Fruit fly (Drosophila melanogaster) whole organism, embryonic: ENCODE measurements around the gene Neurl4.

Experiments
- Atf6 ChIP-seq: fragments of 200-800 bp; sonication (Bioruptor generic); IDR thresholded peaks from 2 replicates; pipeline ENCODE4 v1.3.6; 2022; ENCODE audit warnings: missing biosample characterization, missing genetic modification characterization
- B-H1 ChIP-seq: fragments of 200-800 bp; sonication (Bioruptor generic); IDR thresholded peaks from 3 replicates; pipeline ENCODE4 v1.3.6; 2022; ENCODE audit warnings: missing biosample characterization, missing genetic modification characterization
- CG10147 ChIP-seq: fragments of 200-800 bp; sonication (Bioruptor generic); optimal IDR thresholded peaks from 2 replicates; lab custom pipeline; 2019; ENCODE audit warnings: missing biosample characterization, mild to moderate bottlenecking, missing genetic modification characterization, moderate library complexity
- CG11247 ChIP-seq: fragments of 200-800 bp; sonication (Bioruptor generic); IDR thresholded peaks from 2 replicates; pipeline ENCODE4 v1.3.6; 2022; ENCODE audit warnings: missing biosample characterization, missing genetic modification characterization
- CG11398 ChIP-seq: fragments of 200-800 bp; sonication (Bioruptor generic); optimal IDR thresholded peaks from 2 replicates; lab custom pipeline; 2016; ENCODE audit warnings: missing biosample characterization, missing genetic modification characterization
- CG13296 ChIP-seq: fragments of 200-800 bp; sonication (Bioruptor generic); optimal IDR thresholded peaks from 3 replicates; lab custom pipeline; 2018; ENCODE audit warnings: missing biosample characterization, mild to moderate bottlenecking, missing genetic modification characterization
- CG13624 ChIP-seq: fragments of 200-800 bp; sonication (Bioruptor generic); optimal IDR thresholded peaks from 2 replicates; lab custom pipeline; 2016; ENCODE audit warnings: missing biosample characterization, missing genetic modification characterization
- CG15601 ChIP-seq: fragments of 200-800 bp; sonication (Bioruptor generic); optimal IDR thresholded peaks from 3 replicates; lab custom pipeline; 2019; ENCODE audit warnings: missing biosample characterization, mild to moderate bottlenecking, missing genetic modification characterization, moderate library complexity
- CG1602 ChIP-seq: fragments of 200-800 bp; sonication (Bioruptor generic); optimal IDR thresholded peaks from 3 replicates; lab custom pipeline; 2016; ENCODE audit warnings: missing biosample characterization, missing genetic modification characterization
- CG18619 ChIP-seq: fragments of 200-800 bp; sonication (Bioruptor generic); optimal IDR thresholded peaks from 3 replicates; lab custom pipeline; 2017; ENCODE audit warnings: missing biosample characterization, mild to moderate bottlenecking, missing genetic modification characterization
- CG3163 ChIP-seq: fragments of 200-800 bp; sonication (Bioruptor generic); optimal IDR thresholded peaks from 3 replicates; lab custom pipeline; 2016; ENCODE audit warnings: missing biosample characterization, missing genetic modification characterization
- CG34376 ChIP-seq: fragments of 200-800 bp; sonication (Bioruptor generic); optimal IDR thresholded peaks from 2 replicates; lab custom pipeline; 2018; ENCODE audit warnings: missing biosample characterization, mild to moderate bottlenecking, missing genetic modification characterization
- CG3847 ChIP-seq: fragments of 200-800 bp; sonication (Bioruptor generic); IDR thresholded peaks from 2 replicates; pipeline ENCODE4 v1.3.6; 2022; ENCODE audit warnings: missing biosample characterization, missing genetic modification characterization
- CG42726 ChIP-seq: fragments of 200-800 bp; sonication (Bioruptor generic); IDR thresholded peaks from 2 replicates; pipeline ENCODE4 v1.3.6; 2022; ENCODE audit warnings: missing biosample characterization, missing genetic modification characterization; ENCODE audit not compliant: partially characterized antibody
- CG4424 ChIP-seq: fragments of 200-800 bp; sonication (Bioruptor generic); optimal IDR thresholded peaks from 3 replicates; lab custom pipeline; 2016; ENCODE audit warnings: missing biosample characterization, missing genetic modification characterization
- CG7556 ChIP-seq: fragments of 200-800 bp; sonication (Bioruptor generic); optimal IDR thresholded peaks from 2 replicates; lab custom pipeline; 2017; ENCODE audit warnings: missing biosample characterization, mild to moderate bottlenecking, missing genetic modification characterization
- CG8281 ChIP-seq: fragments of 200-800 bp; sonication (Bioruptor generic); optimal IDR thresholded peaks from 2 replicates; lab custom pipeline; 2018; ENCODE audit warnings: missing biosample characterization, mild to moderate bottlenecking, missing genetic modification characterization, moderate library complexity
- CG9727 ChIP-seq: fragments of 200-800 bp; sonication (Bioruptor generic); optimal IDR thresholded peaks from 3 replicates; lab custom pipeline; 2017; ENCODE audit warnings: missing biosample characterization, mild to moderate bottlenecking, missing genetic modification characterization
- Ets97D ChIP-seq: fragments of 200-800 bp; sonication (Bioruptor generic); optimal IDR thresholded peaks from 3 replicates; lab custom pipeline; 2016; ENCODE audit warnings: missing biosample characterization, missing genetic modification characterization
- Fer2 ChIP-seq: fragments of 200-800 bp; sonication (Bioruptor generic); optimal IDR thresholded peaks from 2 replicates; lab custom pipeline; 2018; ENCODE audit warnings: missing biosample characterization, mild to moderate bottlenecking, missing genetic modification characterization, moderate library complexity
- HHEX ChIP-seq: fragments of 200-800 bp; sonication (Bioruptor generic); optimal IDR thresholded peaks from 3 replicates; lab custom pipeline; 2017; ENCODE audit warnings: missing biosample characterization, mild to moderate bottlenecking, missing genetic modification characterization, missing genetic modification reagents
- Hr78 ChIP-seq, 2 experiments: fragments of 200-800 bp in 1 of 2; fragments of >200 bp in 1 of 2; sonication (Bioruptor generic) in 1 of 2; optimal IDR thresholded peaks; 2 replicates each; lab custom pipeline; 2017 to 2019; ENCODE audit warnings: missing biosample characterization in 2 of 2, missing genetic modification characterization in 2 of 2, mild to moderate bottlenecking in 1 of 2, moderate library complexity in 1 of 2
- Jarid2 ChIP-seq: fragments of 200-800 bp; sonication (Bioruptor generic); optimal IDR thresholded peaks from 3 replicates; lab custom pipeline; 2017; ENCODE audit warnings: mild to moderate bottlenecking, missing biosample characterization, missing genetic modification reagents, missing genetic modification characterization
- Kr ChIP-seq: fragments of 200-800 bp; sonication (Bioruptor generic); optimal IDR thresholded peaks from 2 replicates; lab custom pipeline; 2017; ENCODE audit warnings: missing biosample characterization, mild to moderate bottlenecking, missing genetic modification characterization
- Lpt ChIP-seq: fragments of >200 bp; optimal IDR thresholded peaks from 2 replicates; lab custom pipeline; 2018; ENCODE audit warnings: missing biosample characterization, missing genetic modification characterization
- Med ChIP-seq: fragments of 200-800 bp; sonication (Bioruptor generic); peaks from one replicate; lab custom pipeline; 2016; ENCODE audit warnings: missing biosample characterization, missing genetic modification characterization, mild to moderate bottlenecking, inconsistent platforms, moderate library complexity
- Neu2 ChIP-seq: fragments of 200-800 bp; sonication (Bioruptor generic); optimal IDR thresholded peaks from 3 replicates; lab custom pipeline; 2016; ENCODE audit warnings: missing biosample characterization, missing genetic modification characterization, borderline replicate concordance
- Oaz ChIP-seq: fragments of 200-800 bp; sonication (Bioruptor generic); IDR thresholded peaks from 2 replicates; pipeline ENCODE4 v1.3.6; 2022; ENCODE audit warnings: missing biosample characterization, missing genetic modification characterization
- Ravus ChIP-seq: fragments of 200-800 bp; sonication (Bioruptor generic); IDR thresholded peaks from 2 replicates; pipeline ENCODE4 v1.3.6; 2022; ENCODE audit warnings: missing biosample characterization, missing genetic modification characterization
- Vsx1 ChIP-seq: fragments of 200-800 bp; sonication (Bioruptor generic); optimal IDR thresholded peaks from 2 replicates; lab custom pipeline; 2017; ENCODE audit warnings: missing biosample characterization, mild to moderate bottlenecking, missing genetic modification characterization, missing genetic modification reagents
- btn ChIP-seq: fragments of 200-800 bp; sonication (Bioruptor generic); optimal IDR thresholded peaks from 2 replicates; lab custom pipeline; 2016; ENCODE audit warnings: missing biosample characterization, missing genetic modification characterization
- grau ChIP-seq: fragments of 200-800 bp; optimal IDR thresholded peaks from 3 replicates; lab custom pipeline; 2019; ENCODE audit warnings: missing biosample characterization, mild to moderate bottlenecking, missing genetic modification characterization, moderate library complexity
- gt ChIP-seq: fragments of 200-800 bp; sonication (Bioruptor generic); IDR thresholded peaks from 2 replicates; pipeline ENCODE4 v1.3.6; 2022; ENCODE audit warnings: missing biosample characterization, missing genetic modification characterization
- nerfin-2 ChIP-seq: fragments of 200-800 bp; sonication (Bioruptor generic); IDR thresholded peaks from 2 replicates; pipeline ENCODE4 v1.3.6; 2022; ENCODE audit warnings: missing biosample characterization, missing genetic modification characterization; ENCODE audit not compliant: partially characterized antibody
- nmo ChIP-seq: fragments of 200-800 bp; sonication (Bioruptor generic); optimal IDR thresholded peaks from 2 replicates; lab custom pipeline; 2018; ENCODE audit warnings: missing biosample characterization, mild to moderate bottlenecking, missing genetic modification characterization, moderate library complexity
- onecut ChIP-seq: fragments of 200-800 bp; sonication (Bioruptor generic); IDR thresholded peaks from 2 replicates; pipeline ENCODE4 v1.3.6; 2022; ENCODE audit warnings: missing biosample characterization, missing genetic modification characterization
- p53 ChIP-seq: fragments of 200-800 bp; sonication (Bioruptor generic); optimal IDR thresholded peaks from 2 replicates; lab custom pipeline; 2016; ENCODE audit warnings: missing biosample characterization, missing genetic modification characterization
- prd ChIP-seq, 3 experiments: fragments of >200 bp in 2 of 3; fragments of 200-800 bp in 1 of 3; sonication (Bioruptor generic) in 1 of 3; optimal IDR thresholded peaks in 2 of 3; IDR thresholded peaks in 1 of 3; 2 replicates in 2 of 3; 3 replicates in 1 of 3; pipeline versions ENCODE4 v1.3.6 to Lab custom; 2017 to 2022; ENCODE audit warnings: missing biosample characterization in 1 of 3, missing genetic modification characterization in 1 of 3
- psq ChIP-seq: fragments of 200-800 bp; sonication (Bioruptor generic); optimal IDR thresholded peaks from 2 replicates; lab custom pipeline; 2017; ENCODE audit warnings: missing biosample characterization, missing genetic modification characterization
- row ChIP-seq: fragments of 200-800 bp; sonication (Bioruptor generic); IDR thresholded peaks from 3 replicates; pipeline ENCODE4 v1.3.6; 2022; ENCODE audit warnings: missing biosample characterization, missing genetic modification characterization
- seq ChIP-seq: fragments of 200-800 bp; sonication (Bioruptor generic); IDR thresholded peaks from 2 replicates; pipeline ENCODE4 v1.3.6; 2022; ENCODE audit warnings: missing biosample characterization, missing genetic modification characterization
- slp2 ChIP-seq: fragments of 200-800 bp; sonication (Bioruptor generic); optimal IDR thresholded peaks from 2 replicates; lab custom pipeline; 2016; ENCODE audit warnings: missing biosample characterization, missing genetic modification characterization
- sna ChIP-seq: fragments of 200-800 bp; sonication (Bioruptor generic); IDR thresholded peaks from 2 replicates; pipeline ENCODE4 v1.3.6; 2022; ENCODE audit warnings: missing biosample characterization, missing genetic modification characterization; ENCODE audit not compliant: partially characterized antibody
- sob ChIP-seq: fragments of 200-800 bp; sonication (Bioruptor generic); IDR thresholded peaks from 2 replicates; pipeline ENCODE4 v1.3.6; 2022; ENCODE audit warnings: missing biosample characterization, missing genetic modification characterization
- tin ChIP-seq: fragments of 200-800 bp; sonication (Bioruptor generic); optimal IDR thresholded peaks from 3 replicates; lab custom pipeline; 2016; ENCODE audit warnings: missing biosample characterization, missing genetic modification characterization
- tio ChIP-seq: fragments of 200-800 bp; sonication (Bioruptor generic); optimal IDR thresholded peaks from 2 replicates; lab custom pipeline; 2017; ENCODE audit warnings: missing biosample characterization, missing genetic modification characterization, inconsistent platforms
- unpg ChIP-seq: fragments of 200-800 bp; sonication (Bioruptor generic); optimal IDR thresholded peaks from 3 replicates; lab custom pipeline; 2018; ENCODE audit warnings: missing biosample characterization, mild to moderate bottlenecking, missing genetic modification characterization, moderate library complexity
- wor ChIP-seq: fragments of 200-800 bp; sonication (Bioruptor generic); IDR thresholded peaks from 2 replicates; pipeline ENCODE4 v1.3.6; 2022; ENCODE audit warnings: missing biosample characterization, missing genetic modification characterization
- zfh2 ChIP-seq: fragments of 200-800 bp; sonication (Bioruptor generic); optimal IDR thresholded peaks from 2 replicates; lab custom pipeline; 2016; ENCODE audit warnings: missing biosample characterization, missing genetic modification characterization

Neurl4 gene

DNA sequence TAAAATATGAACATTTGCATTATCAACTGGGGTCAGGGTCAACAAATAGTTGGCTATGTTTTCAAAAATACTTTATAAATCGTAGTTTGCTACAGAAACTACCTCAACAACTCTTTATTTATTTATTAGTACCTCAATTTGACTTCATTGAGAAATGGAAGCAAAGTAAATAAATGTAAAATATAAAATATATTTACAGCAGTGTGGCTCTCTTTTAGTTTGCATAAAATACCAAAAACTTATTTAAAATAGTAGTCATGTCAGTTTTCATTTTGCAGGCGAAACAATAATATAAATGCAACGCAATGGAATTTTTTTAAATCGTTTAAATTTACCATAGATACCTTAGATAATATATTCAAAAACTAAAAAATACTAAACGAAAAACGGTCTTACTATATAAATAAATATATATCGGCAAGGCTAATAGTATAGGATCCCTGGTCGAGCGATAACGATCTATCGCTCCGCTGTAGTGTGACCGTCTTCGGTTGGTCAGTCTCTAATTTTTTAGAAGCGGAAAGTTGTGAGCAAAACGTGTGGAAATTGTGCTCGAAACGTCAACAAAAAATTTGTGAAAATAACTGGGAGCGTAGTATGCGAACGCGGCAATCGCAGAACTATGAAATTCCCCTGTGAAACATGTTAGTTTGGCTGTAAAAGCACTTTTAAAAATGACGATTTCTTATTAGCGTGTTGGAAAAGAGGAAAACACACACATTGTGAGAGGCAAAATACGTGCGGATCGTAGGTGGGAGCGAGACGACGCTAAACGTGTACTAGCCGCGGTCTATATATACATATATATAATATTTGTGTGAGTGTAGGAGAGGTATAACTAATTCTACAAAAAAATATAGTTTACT, 47.8 kb downstream of the Neurl4 start, which contains the start of the genes Nprl3 and upSET:
TSS of gene Nprl3 (minus strand) at position 223 of the 866 bp plus-strand sequence.
TSS of gene upSET (plus strand) at position 470 of the 866 bp plus-strand sequence.
- TF ChIP-seq CG7556 (no peak), CG34376 (GFP tag; lab: Kevin White, UChicago) (no peak), CG9727 (peak; percentile 7), CG13624 (GFP tag; lab: Kevin White, UChicago) (no peak), Ravus (no peak), Med (GFP tag; lab: Kevin White, UChicago) (peak; percentile 81), psq (GFP tag; lab: Kevin White, UChicago) (no peak), Atf6 (no peak), unpg (GFP tag; lab: Kevin White, UChicago) (peak; percentile 6), CG15601 (tag; lab: Kevin White, UChicago) (peak; percentile 24), Hr78 (GFP tag; optimal IDR thresholded peaks at IDR 0.05; lab: Kevin White, UChicago) (peak in 1 of 2 experiments; percentile 2), row (GFP tag; lab: Robert Waterston, UW) (peak; percentile 54), Kr (GFP tag; lab: Kevin White, UChicago) (no peak), Oaz (GFP tag; lab: Robert Waterston, UW) (no peak), grau (tag; lab: Kevin White, UChicago) (peak; percentile 22), Lpt (no peak), gt (GFP tag; lab: Robert Waterston, UW) (no peak), HHEX (no peak), wor (GFP tag; lab: Robert Waterston, UW) (no peak), sna (GFP tag; lab: Robert Waterston, UW) (peak; percentile 86), sob (no peak), CG3163 (GFP tag; lab: Kevin White, UChicago) (no peak), CG1602 (GFP tag; lab: Kevin White, UChicago) (no peak), nmo (GFP tag; lab: Kevin White, UChicago) (peak; percentile 51), nerfin-2 (peak; percentile 60), onecut (GFP tag; lab: Robert Waterston, UW) (peak; percentile 78), p53 (GFP tag; lab: Kevin White, UChicago) (no peak), CG10147 (peak; percentile 6), CG42726 (GFP tag; lab: Robert Waterston, UW) (peak; percentile 89), tio (GFP tag; lab: Kevin White, UChicago) (no peak), Jarid2 (peak; percentile 33), Ets97D (peak; percentile 65), slp2 (GFP tag; lab: Kevin White, UChicago) (no peak), CG8281 (tag; lab: Kevin White, UChicago) (no peak), tin (GFP tag; lab: Kevin White, UChicago) (no peak), prd (optimal IDR thresholded peaks at IDR 0.05; lab: Kevin White, UChicago) (no peak), prd (GFP tag; IDR thresholded peaks at IDR 0.05; lab: Robert Waterston, UW) (peak; percentile 21; the same call in 1 of the 3 replicates), zfh2 (GFP tag; lab: Kevin White, UChicago) (no peak), Neu2 (no peak), Fer2 (tag; lab: Kevin White, UChicago) (no peak), CG18619 (GFP tag; lab: Kevin White, UChicago) (no peak), B-H1 (GFP tag; lab: Robert Waterston, UW) (no peak), seq (GFP tag; lab: Robert Waterston, UW) (no peak), CG11398 (GFP tag; lab: Kevin White, UChicago) (no peak), CG13296 (GFP tag; lab: Kevin White, UChicago) (no peak), CG4424 (GFP tag; lab: Kevin White, UChicago) (peak; percentile 14), Vsx1 (GFP tag; lab: Kevin White, UChicago) (no peak), CG11247 (GFP tag; lab: Robert Waterston, UW) (no peak), btn (no peak), CG3847 (GFP tag; lab: Robert Waterston, UW) (peak; percentile 44; the same call in 1 of the 2 replicates)
